Worm (Caenorhabditis elegans): ENCODE data around the gene Y57A10A.27.

ce11 chrII:12226192-12226591, 48.7 kb downstream of the Y57A10A.27 start:
- no peak for TF ChIP-seq tbx-7 (tag; optimal IDR thresholded peaks at IDR 0.05)
- no peak for TF ChIP-seq pha-4 (tag; optimal IDR thresholded peaks at IDR 0.05)
